Worm (Caenorhabditis elegans): ENCODE results near the gene D1005.10.

D1005.10 gene

DNA sequence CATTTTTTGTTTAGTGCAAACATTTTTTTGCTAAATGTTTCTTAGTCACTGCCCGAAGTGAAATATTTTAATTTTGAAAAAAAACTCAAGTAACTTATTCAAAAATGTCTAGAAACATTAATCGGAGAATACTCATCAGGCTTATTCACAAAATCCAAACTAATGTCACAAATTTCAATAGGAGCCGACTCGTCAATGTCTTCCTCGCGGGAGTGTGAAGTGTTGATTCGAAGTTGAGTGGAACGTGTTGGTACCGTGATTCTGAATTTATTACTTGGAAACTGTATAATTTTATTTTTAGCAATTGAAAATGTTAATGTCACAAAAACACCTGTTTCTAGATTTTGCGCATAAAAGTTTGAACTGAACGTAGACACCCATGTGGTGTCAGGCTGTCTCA is 3.6 kb upstream of the D1005.10 start (continued):
- no peak for TF ChIP-seq T26A5.8 (tag; optimal IDR thresholded peaks at IDR 0.05)

- TF ChIP-seq dox-1 (GFP tag; IDR thresholded peaks at IDR 0.05) (peak; percentile 36; the same call in 1 of the 2 replicates), hsf-1 (GFP tag; IDR thresholded peaks at IDR 0.05) (0 out of 2 replicates have a peak, but pooled peaks have one; percentile 22), F52B5.7 (tag; optimal IDR thresholded peaks at IDR 0.05) (peak; percentile 27), nhr-90 (tag; optimal IDR thresholded peaks at IDR 0.05) (peak; percentile 21), nhr-120 (GFP tag; IDR thresholded peaks at IDR 0.05) (0 out of 2 replicates have a peak, but pooled peaks have one; percentile 16), mes-4 (tag; optimal IDR thresholded peaks at IDR 0.05) (no peak), athp-1 (tag; optimal IDR thresholded peaks at IDR 0.05) (peak; percentile 23), egrh-3 (GFP tag; IDR thresholded peaks at IDR 0.05) (no peak), madf-3 (GFP tag; IDR thresholded peaks at IDR 0.05) (0 out of 2 replicates have a peak, but pooled peaks have one; percentile 47), nfyb-1 (GFP tag; IDR thresholded peaks at IDR 0.05) (peak; percentile 59; the same call in 1 of the 2 replicates), chd-7 (tag; optimal IDR thresholded peaks at IDR 0.05) (peak; percentile 56), cebp-2 (GFP tag; IDR thresholded peaks at IDR 0.05) (0 out of 2 replicates have a peak, but pooled peaks have one; percentile 54), ceh-58 (GFP tag; IDR thresholded peaks at IDR 0.05) (0 out of 2 replicates have a peak, but pooled peaks have one; percentile 50), F22D6.2 (tag; optimal IDR thresholded peaks at IDR 0.05) (no peak)
Observed at ce11 chrX:1488775-1489174, 2.8 kb upstream of the D1005.10 start.

ce11 chrX:1487096-1487495 is 1.1 kb upstream of the D1005.10 start:
- TF ChIP-seq madf-6 (GFP tag; IDR thresholded peaks at IDR 0.05) (0 out of 2 replicates have a peak, but pooled peaks have one; percentile 28), dox-1 (GFP tag; IDR thresholded peaks at IDR 0.05) (peak; percentile 13; the same call in 1 of the 2 replicates), F52B5.7 (tag; optimal IDR thresholded peaks at IDR 0.05) (peak; percentile 34), aptf-3 (GFP tag; IDR thresholded peaks at IDR 0.05) (0 out of 2 replicates have a peak, but pooled peaks have one; percentile 18), ekl-4 (GFP tag; IDR thresholded peaks at IDR 0.05) (no peak), dpff-1 (tag; optimal IDR thresholded peaks at IDR 0.05) (peak; percentile 35), zfh-2 (GFP tag; conservative IDR thresholded peaks at IDR 0.05) (peak; percentile 60), ztf-6 (GFP tag; IDR thresholded peaks at IDR 0.05) (no peak), C06A6.2 (GFP tag; conservative IDR thresholded peaks at IDR 0.05) (0 out of 2 replicates have a peak, but pooled peaks have one; percentile 17), lin-54 (GFP tag; optimal IDR thresholded peaks at IDR 0.05) (no peak), chd-7 (tag; optimal IDR thresholded peaks at IDR 0.05) (peak; percentile 23), zim-3 (tag; optimal IDR thresholded peaks at IDR 0.05) (peak; percentile 72)

DNA sequence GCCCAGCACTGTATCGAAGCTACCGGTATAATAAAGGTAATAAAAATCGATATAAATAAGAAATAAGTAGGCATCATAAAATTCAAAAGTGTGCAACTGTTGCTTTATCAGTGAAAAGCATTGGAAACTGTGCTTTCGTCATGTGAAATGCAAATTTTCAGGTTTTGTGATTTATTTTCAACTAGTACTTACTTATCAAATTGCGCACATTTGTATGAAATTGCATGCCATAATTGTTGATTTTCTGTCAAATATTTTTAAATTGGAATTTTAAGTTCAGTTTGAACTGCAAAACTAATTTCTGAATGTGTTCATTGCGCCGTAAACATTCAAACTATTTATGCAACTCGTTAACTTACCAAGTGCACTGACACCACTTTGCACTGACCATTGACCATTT is 267 bp downstream of the D1005.10 start, which contains the start of gene D1005.4:
TSS of gene D1005.4 (minus strand) at position 101 of the 400 bp plus-strand sequence.
- TF ChIP-seq egl-44 (GFP tag; IDR thresholded peaks at IDR 0.05) (no peak), ztf-6 (GFP tag; IDR thresholded peaks at IDR 0.05) (no peak), F49E8.2 (tag; optimal IDR thresholded peaks at IDR 0.05; ENCODE audit: insufficient read depth) (no peak), ztf-25 (GFP tag; IDR thresholded peaks at IDR 0.05) (no peak), bed-2 (GFP tag; IDR thresholded peaks at IDR 0.05) (no peak), dpff-1 (tag; optimal IDR thresholded peaks at IDR 0.05) (no peak), snpc-4 (GFP tag; optimal IDR thresholded peaks at IDR 0.05) (no peak), snpc-4 (tag; optimal IDR thresholded peaks at IDR 0.05) (no peak), efl-1 (GFP tag; optimal IDR thresholded peaks at IDR 0.05) (no peak), lin-54 (GFP tag; optimal IDR thresholded peaks at IDR 0.05) (no peak), mcd-1 (GFP tag; IDR thresholded peaks at IDR 0.05) (no peak), F23B12.7 (tag; optimal IDR thresholded peaks at IDR 0.05; ENCODE audit: insufficient read depth) (no peak), unc-62 (GFP tag; optimal IDR thresholded peaks at IDR 0.05) (no peak), somi-1 (GFP tag; optimal IDR thresholded peaks at IDR 0.05) (no peak), nhr-80 (tag; optimal IDR thresholded peaks at IDR 0.05) (no peak)
